Fruit fly (Drosophila melanogaster) whole organism, embryonic: ENCODE results near the gene CG33552.

Experiments used
- Antp ChIP-seq: fragments of 200-800 bp; sonication (Bioruptor generic); optimal IDR thresholded peaks from 3 replicates; lab custom pipeline; 2016; ENCODE audit warnings: missing biosample characterization, missing genetic modification characterization
- Atf3 ChIP-seq: fragments of 200-800 bp; sonication (Bioruptor generic); optimal IDR thresholded peaks from 3 replicates; lab custom pipeline; 2016; ENCODE audit warnings: missing biosample characterization, missing genetic modification characterization
- C15 ChIP-seq: fragments of 200-800 bp; sonication (Bioruptor generic); IDR thresholded peaks from 3 replicates; pipeline ENCODE4 v1.3.6; 2022; ENCODE audit warnings: missing biosample characterization, missing genetic modification characterization
- CG10959 ChIP-seq: fragments of 200-800 bp; sonication (Bioruptor generic); IDR thresholded peaks from 2 replicates; pipeline ENCODE4 v1.3.6; 2022; ENCODE audit warnings: missing biosample characterization, missing genetic modification characterization
- CG11247 ChIP-seq: fragments of 200-800 bp; sonication (Bioruptor generic); IDR thresholded peaks from 2 replicates; pipeline ENCODE4 v1.3.6; 2022; ENCODE audit warnings: missing biosample characterization, missing genetic modification characterization
- CG12942 ChIP-seq: fragments of 200-800 bp; sonication (Bioruptor generic); optimal IDR thresholded peaks from 3 replicates; lab custom pipeline; 2016; ENCODE audit warnings: missing biosample characterization, missing genetic modification characterization
- CG13287 ChIP-seq: fragments of 200-800 bp; sonication (Bioruptor generic); IDR thresholded peaks from 2 replicates; pipeline ENCODE4 v1.3.6; 2022; ENCODE audit warnings: missing biosample characterization, missing genetic modification characterization; ENCODE audit not compliant: partially characterized antibody
- CG16813 ChIP-seq: fragments of 200-800 bp; sonication (Bioruptor generic); IDR thresholded peaks from 3 replicates; pipeline ENCODE4 v1.3.6; 2022; ENCODE audit warnings: missing biosample characterization, missing genetic modification characterization; ENCODE audit not compliant: partially characterized antibody
- CG16863 ChIP-seq: fragments of 200-800 bp; sonication (Bioruptor generic); optimal IDR thresholded peaks from 3 replicates; lab custom pipeline; 2016; ENCODE audit warnings: missing biosample characterization, missing genetic modification characterization
- CG1792 ChIP-seq: fragments of 200-800 bp; sonication (Bioruptor generic); optimal IDR thresholded peaks from 2 replicates; lab custom pipeline; 2016; ENCODE audit warnings: missing biosample characterization, missing genetic modification characterization
- CG18262 ChIP-seq: fragments of 200-800 bp; optimal IDR thresholded peaks from 3 replicates; lab custom pipeline; 2019; ENCODE audit warnings: missing biosample characterization, mild to moderate bottlenecking, missing genetic modification characterization, moderate library complexity
- CG30431 ChIP-seq: fragments of 200-800 bp; sonication (Bioruptor generic); optimal IDR thresholded peaks from 2 replicates; lab custom pipeline; 2017; ENCODE audit warnings: missing biosample characterization, missing genetic modification characterization
- CG31441 ChIP-seq: fragments of 200-800 bp; sonication (Bioruptor generic); IDR thresholded peaks from 2 replicates; pipeline ENCODE4 v1.3.6; 2022; ENCODE audit warnings: missing biosample characterization, missing genetic modification characterization
- CG32532 ChIP-seq: fragments of 200-800 bp; sonication (Bioruptor generic); IDR thresholded peaks from 2 replicates; pipeline ENCODE4 v1.3.6; 2022; ENCODE audit warnings: missing biosample characterization, missing genetic modification characterization
- CG3281 ChIP-seq: fragments of 200-800 bp; sonication (Bioruptor generic); optimal IDR thresholded peaks from 3 replicates; lab custom pipeline; 2017; ENCODE audit warnings: missing biosample characterization, mild to moderate bottlenecking, missing genetic modification characterization
- CG4328 ChIP-seq: fragments of 200-800 bp; sonication (Bioruptor generic); optimal IDR thresholded peaks from 3 replicates; lab custom pipeline; 2017; ENCODE audit warnings: missing biosample characterization, missing genetic modification reagents, missing genetic modification characterization
- CG4360 ChIP-seq: fragments of 200-800 bp; sonication (Bioruptor generic); IDR thresholded peaks from 2 replicates; pipeline ENCODE4 v1.3.6; 2022; ENCODE audit warnings: missing biosample characterization, missing genetic modification characterization
- CG4820 ChIP-seq: fragments of 200-800 bp; sonication (Bioruptor generic); optimal IDR thresholded peaks from 3 replicates; lab custom pipeline; 2016; ENCODE audit warnings: missing biosample characterization, missing genetic modification characterization
- CG5245 ChIP-seq: fragments of 200-800 bp; sonication (Bioruptor generic); optimal IDR thresholded peaks from 3 replicates; lab custom pipeline; 2016; ENCODE audit warnings: missing biosample characterization, missing genetic modification characterization
- CG6175 ChIP-seq: fragments of 200-800 bp; sonication (Bioruptor generic); IDR thresholded peaks from 3 replicates; pipeline ENCODE4 v1.3.6; 2022; ENCODE audit warnings: missing biosample characterization, missing genetic modification characterization
- CG7839 ChIP-seq: fragments of 200-800 bp; sonication (Bioruptor generic); optimal IDR thresholded peaks from 3 replicates; lab custom pipeline; 2018; ENCODE audit warnings: missing biosample characterization, mild to moderate bottlenecking, missing genetic modification characterization, moderate library complexity
- CG8924 ChIP-seq: fragments of 200-800 bp; optimal IDR thresholded peaks from 3 replicates; lab custom pipeline; 2019; ENCODE audit warnings: missing biosample characterization, mild to moderate bottlenecking, missing genetic modification characterization, moderate library complexity
- CG9727 ChIP-seq: fragments of 200-800 bp; sonication (Bioruptor generic); optimal IDR thresholded peaks from 3 replicates; lab custom pipeline; 2017; ENCODE audit warnings: missing biosample characterization, mild to moderate bottlenecking, missing genetic modification characterization
- Elba2 ChIP-seq: fragments of 200-800 bp; sonication (Bioruptor generic); optimal IDR thresholded peaks from 3 replicates; lab custom pipeline; 2016; ENCODE audit warnings: missing biosample characterization, missing genetic modification characterization
- HLH3B ChIP-seq: fragments of 200-800 bp; sonication (Bioruptor generic); IDR thresholded peaks from 2 replicates; pipeline ENCODE4 v1.3.6; 2022; ENCODE audit warnings: missing biosample characterization, missing genetic modification characterization
- Hr3 ChIP-seq: fragments of 200-800 bp; sonication (Bioruptor generic); optimal IDR thresholded peaks from 3 replicates; lab custom pipeline; 2016; ENCODE audit warnings: missing biosample characterization, missing genetic modification characterization
- Oaz ChIP-seq: fragments of 200-800 bp; sonication (Bioruptor generic); IDR thresholded peaks from 2 replicates; pipeline ENCODE4 v1.3.6; 2022; ENCODE audit warnings: missing biosample characterization, missing genetic modification characterization
- Ptx1 ChIP-seq: fragments of 200-800 bp; sonication (Bioruptor generic); IDR thresholded peaks from 2 replicates; pipeline ENCODE4 v1.3.6; 2022; ENCODE audit warnings: missing biosample characterization, missing genetic modification characterization
- TFAM ChIP-seq: fragments of 200-800 bp; sonication (Bioruptor generic); optimal IDR thresholded peaks from 2 replicates; lab custom pipeline; 2017; ENCODE audit warnings: missing biosample characterization, missing genetic modification characterization, inconsistent platforms
- Vsx1 ChIP-seq: fragments of 200-800 bp; sonication (Bioruptor generic); optimal IDR thresholded peaks from 2 replicates; lab custom pipeline; 2017; ENCODE audit warnings: missing biosample characterization, mild to moderate bottlenecking, missing genetic modification characterization, missing genetic modification reagents
- ato ChIP-seq: fragments of 200-800 bp; sonication (Bioruptor generic); IDR thresholded peaks from 2 replicates; pipeline ENCODE4 v1.3.6; 2022; ENCODE audit warnings: missing biosample characterization, missing genetic modification characterization; ENCODE audit not compliant: partially characterized antibody
- bab2 ChIP-seq: fragments of 200-800 bp; sonication (Bioruptor generic); optimal IDR thresholded peaks from 2 replicates; lab custom pipeline; 2016; ENCODE audit warnings: missing biosample characterization, missing genetic modification characterization
- bbx ChIP-seq: fragments of 200-800 bp; sonication (Bioruptor generic); IDR thresholded peaks from 2 replicates; pipeline ENCODE4 v1.3.6; 2022; ENCODE audit warnings: missing biosample characterization, missing genetic modification characterization; ENCODE audit not compliant: partially characterized antibody
- br ChIP-seq: fragments of >200 bp; optimal IDR thresholded peaks from 2 replicates; lab custom pipeline; 2017
- chif ChIP-seq, 2 experiments: fragments of 200-800 bp; sonication (Bioruptor generic); optimal IDR thresholded peaks; 3 replicates each; lab custom pipeline; 2016; ENCODE audit warnings: missing biosample characterization in 2 of 2, missing genetic modification characterization in 2 of 2
- ewg ChIP-seq: fragments of 200-800 bp; sonication (Bioruptor generic); optimal IDR thresholded peaks from 3 replicates; lab custom pipeline; 2017; ENCODE audit warnings: mild to moderate bottlenecking, missing biosample characterization, missing genetic modification reagents, missing genetic modification characterization
- fru ChIP-seq: fragments of >200 bp; optimal IDR thresholded peaks from 2 replicates; lab custom pipeline; 2017
- fu2 ChIP-seq: fragments of 200-800 bp; sonication (Bioruptor generic); optimal IDR thresholded peaks from 2 replicates; lab custom pipeline; 2016; ENCODE audit warnings: missing biosample characterization, missing genetic modification characterization
- gcm ChIP-seq: fragments of 200-800 bp; sonication (Bioruptor generic); optimal IDR thresholded peaks from 2 replicates; lab custom pipeline; 2019; ENCODE audit warnings: missing biosample characterization, mild to moderate bottlenecking, missing genetic modification characterization, moderate library complexity
- gsb-n ChIP-seq: fragments of 200-800 bp; sonication (Bioruptor generic); optimal IDR thresholded peaks from 3 replicates; lab custom pipeline; 2018; ENCODE audit warnings: missing biosample characterization, mild to moderate bottlenecking, missing genetic modification characterization
- h ChIP-seq: fragments of >200 bp; optimal IDR thresholded peaks from 2 replicates; lab custom pipeline; 2017
- hb ChIP-seq: fragments of 200-800 bp; sonication (Bioruptor generic); IDR thresholded peaks from 3 replicates; pipeline ENCODE4 v1.3.6; 2022; ENCODE audit warnings: missing biosample characterization, missing genetic modification characterization; ENCODE audit not compliant: partially characterized antibody
- maf-S ChIP-seq: fragments of 200-800 bp; sonication (Bioruptor generic); optimal IDR thresholded peaks from 2 replicates; lab custom pipeline; 2016; ENCODE audit warnings: missing biosample characterization, missing genetic modification characterization
- p53 ChIP-seq: fragments of 200-800 bp; sonication (Bioruptor generic); optimal IDR thresholded peaks from 2 replicates; lab custom pipeline; 2016; ENCODE audit warnings: missing biosample characterization, missing genetic modification characterization
- psq ChIP-seq: fragments of 200-800 bp; sonication (Bioruptor generic); optimal IDR thresholded peaks from 2 replicates; lab custom pipeline; 2017; ENCODE audit warnings: missing biosample characterization, missing genetic modification characterization
- scrt ChIP-seq: fragments of 200-800 bp; sonication (Bioruptor generic); optimal IDR thresholded peaks from 2 replicates; lab custom pipeline; 2018; ENCODE audit warnings: missing biosample characterization, mild to moderate bottlenecking, missing genetic modification characterization, moderate library complexity
- shn ChIP-seq: fragments of 200-800 bp; sonication (Bioruptor generic); optimal IDR thresholded peaks from 3 replicates; lab custom pipeline; 2016; ENCODE audit warnings: missing biosample characterization, missing genetic modification characterization
- sna ChIP-seq: fragments of 200-800 bp; sonication (Bioruptor generic); IDR thresholded peaks from 2 replicates; pipeline ENCODE4 v1.3.6; 2022; ENCODE audit warnings: missing biosample characterization, missing genetic modification characterization; ENCODE audit not compliant: partially characterized antibody
- so ChIP-seq: fragments of 200-800 bp; sonication (Bioruptor generic); IDR thresholded peaks from 3 replicates; pipeline ENCODE4 v1.3.6; 2022; ENCODE audit warnings: missing biosample characterization, missing genetic modification characterization
- sqz ChIP-seq: fragments of 200-800 bp; sonication (Bioruptor generic); optimal IDR thresholded peaks from 3 replicates; lab custom pipeline; 2018; ENCODE audit warnings: missing biosample characterization, mild to moderate bottlenecking, missing genetic modification characterization
- sug ChIP-seq: fragments of 200-800 bp; optimal IDR thresholded peaks from 2 replicates; lab custom pipeline; 2019; ENCODE audit warnings: missing biosample characterization, mild to moderate bottlenecking, missing genetic modification characterization, moderate library complexity
- tap ChIP-seq: fragments of 200-800 bp; optimal IDR thresholded peaks from 3 replicates; lab custom pipeline; 2019; ENCODE audit warnings: missing biosample characterization, mild to moderate bottlenecking, missing genetic modification characterization, moderate library complexity
- usp ChIP-seq: fragments of >200 bp; optimal IDR thresholded peaks from 2 replicates; lab custom pipeline; 2017; ENCODE audit warnings: missing biosample characterization, missing genetic modification characterization

Gene CG33552

dm6 chr2L:16727578-16728023 lies 45.3 kb downstream of the CG33552 start, which contains the start of gene VhaSFD (continued):
- TF ChIP-seq HLH3B (GFP tag; lab: Robert Waterston, UW) (no peak), scrt (no peak), CG4328 (peak; percentile 7), CG12942 (GFP tag; lab: Kevin White, UChicago) (no peak), CG4360 (GFP tag; lab: Robert Waterston, UW) (no peak), CG31441 (GFP tag; lab: Robert Waterston, UW) (no peak; the same call in 1 of the 2 replicates), CG8924 (tag; lab: Kevin White, UChicago) (peak; percentile 32), CG1792 (GFP tag; lab: Kevin White, UChicago) (no peak), bab2 (GFP tag; lab: Kevin White, UChicago) (no peak), CG16813 (GFP tag; lab: Robert Waterston, UW) (peak; percentile 66), fu2 (peak; percentile 34), ato (GFP tag; lab: Robert Waterston, UW) (peak; percentile 47; the same call in 1 of the 2 replicates), CG13287 (peak; percentile 83), CG5245 (GFP tag; lab: Kevin White, UChicago) (no peak), TFAM (GFP tag; lab: Kevin White, UChicago) (no peak), CG18262 (tag; lab: Kevin White, UChicago) (peak; percentile 31), sna (GFP tag; lab: Robert Waterston, UW) (peak; percentile 71), Vsx1 (GFP tag; lab: Kevin White, UChicago) (no peak), CG10959 (GFP tag; lab: Robert Waterston, UW) (no peak), bbx (GFP tag; lab: Robert Waterston, UW) (peak; percentile 73), Antp (no peak), CG7839 (tag; lab: Kevin White, UChicago) (no peak), tap (no peak), sug (tag; lab: Kevin White, UChicago) (peak; percentile 62), CG16863 (GFP tag; lab: Kevin White, UChicago) (no peak), gsb-n (no peak), shn (GFP tag; lab: Kevin White, UChicago) (no peak), CG3281 (peak; percentile 36), h (no peak), CG32532 (GFP tag; lab: Robert Waterston, UW) (0 out of 2 replicates have a peak, but pooled peaks have one; percentile 14), so (0 out of 3 replicates have a peak, but pooled peaks have one; percentile 22), fru (no peak), ewg (GFP tag; lab: Kevin White, UChicago) (no peak), Ptx1 (GFP tag; lab: Robert Waterston, UW) (no peak), Atf3 (no peak), Hr3 (GFP tag; lab: Kevin White, UChicago) (no peak), maf-S (GFP tag; lab: Kevin White, UChicago) (no peak), CG30431 (no peak), CG4820 (GFP tag; lab: Kevin White, UChicago) (no peak), br (lab: Kevin White, UChicago) (no peak), hb (peak; percentile 50; the same call in 1 of the 3 replicates), chif (GFP tag; optimal IDR thresholded peaks at IDR 0.05; lab: Kevin White, UChicago) (no peak), p53 (no peak), Elba2 (no peak), gcm (no peak), Oaz (GFP tag; lab: Robert Waterston, UW) (no peak), CG9727 (GFP tag; lab: Kevin White, UChicago) (no peak), CG11247 (GFP tag; lab: Robert Waterston, UW) (no peak), usp (GFP tag; lab: Kevin White, UChicago) (no peak), psq (GFP tag; lab: Kevin White, UChicago) (no peak), CG6175 (GFP tag; lab: Robert Waterston, UW) (no peak), sqz (GFP tag; lab: Kevin White, UChicago) (no peak), C15 (GFP tag; lab: Robert Waterston, UW) (no peak)
